Fruit fly (Drosophila melanogaster) whole organism, embryonic: ENCODE measurements around the gene ghi.
A peak's percentile ranks its signal among the peaks of the same experiment; 100 is the strongest.

ENCODE experiments used
- Antp ChIP-seq: fragments of 200-800 bp; sonication (Bioruptor generic); optimal IDR thresholded peaks from 3 replicates; lab custom pipeline; 2016; ENCODE audit warnings: missing biosample characterization, missing genetic modification characterization
- Blimp-1 ChIP-seq: fragments of 200-800 bp; sonication (Bioruptor generic); optimal IDR thresholded peaks from 3 replicates; lab custom pipeline; 2018; ENCODE audit warnings: missing biosample characterization, missing genetic modification characterization, mild to moderate bottlenecking, moderate library complexity, missing genetic modification reagents
- CG10267 ChIP-seq: fragments of 200-800 bp; sonication (Bioruptor generic); optimal IDR thresholded peaks from 2 replicates; lab custom pipeline; 2018; ENCODE audit warnings: missing biosample characterization, mild to moderate bottlenecking, missing genetic modification characterization, moderate library complexity
- CG10366 ChIP-seq: fragments of 200-800 bp; sonication (Bioruptor generic); IDR thresholded peaks from 2 replicates; pipeline ENCODE4 v1.3.6; 2022; ENCODE audit warnings: missing biosample characterization, missing genetic modification characterization
- CG10654 ChIP-seq: fragments of 200-800 bp; sonication (Bioruptor generic); optimal IDR thresholded peaks from 2 replicates; lab custom pipeline; 2016; ENCODE audit warnings: missing biosample characterization, missing genetic modification characterization
- CG13424 ChIP-seq: fragments of 200-800 bp; sonication (Bioruptor generic); optimal IDR thresholded peaks from 2 replicates; lab custom pipeline; 2019; ENCODE audit warnings: missing biosample characterization, mild to moderate bottlenecking, missing genetic modification characterization, moderate library complexity
- CG15479 ChIP-seq: fragments of 200-800 bp; sonication (Bioruptor generic); optimal IDR thresholded peaks from 3 replicates; lab custom pipeline; 2019; ENCODE audit warnings: missing biosample characterization, mild to moderate bottlenecking, missing genetic modification characterization, moderate library complexity
- CG18011 ChIP-seq: fragments of 200-800 bp; sonication (Bioruptor generic); optimal IDR thresholded peaks from 2 replicates; lab custom pipeline; 2017; ENCODE audit warnings: missing biosample characterization, missing genetic modification characterization, mild to moderate bottlenecking, moderate library complexity, missing genotype
- CG18476 ChIP-seq: fragments of 200-800 bp; sonication (Bioruptor generic); optimal IDR thresholded peaks from 2 replicates; lab custom pipeline; 2016; ENCODE audit warnings: missing biosample characterization, mild to moderate bottlenecking, missing genetic modification characterization
- CG2129 ChIP-seq: fragments of 200-800 bp; sonication (Bioruptor generic); IDR thresholded peaks from 2 replicates; pipeline ENCODE4 v1.3.6; 2022; ENCODE audit warnings: missing biosample characterization, missing genetic modification characterization; ENCODE audit not compliant: partially characterized antibody
- CG31388 ChIP-seq: fragments of 200-800 bp; sonication (Bioruptor generic); optimal IDR thresholded peaks from 2 replicates; lab custom pipeline; 2016; ENCODE audit warnings: missing biosample characterization, missing genetic modification characterization
- CG6791 ChIP-seq: fragments of 200-800 bp; sonication (Bioruptor generic); IDR thresholded peaks from 3 replicates; pipeline ENCODE4 v1.3.6; 2022; ENCODE audit warnings: missing biosample characterization, missing genetic modification characterization; ENCODE audit not compliant: partially characterized antibody
- CG7357 ChIP-seq: fragments of 200-800 bp; sonication (Bioruptor generic); IDR thresholded peaks from 3 replicates; pipeline ENCODE4 v1.3.6; 2022; ENCODE audit warnings: missing biosample characterization, missing genetic modification characterization
- CG7839 ChIP-seq: fragments of 200-800 bp; sonication (Bioruptor generic); optimal IDR thresholded peaks from 3 replicates; lab custom pipeline; 2018; ENCODE audit warnings: missing biosample characterization, mild to moderate bottlenecking, missing genetic modification characterization, moderate library complexity
- CG9876 ChIP-seq: fragments of 200-800 bp; sonication (Bioruptor generic); optimal IDR thresholded peaks from 2 replicates; lab custom pipeline; 2016; ENCODE audit warnings: missing biosample characterization, missing genetic modification characterization
- Camta ChIP-seq: fragments of 200-800 bp; sonication (Bioruptor generic); optimal IDR thresholded peaks from 2 replicates; lab custom pipeline; 2016; ENCODE audit warnings: missing biosample characterization, missing genetic modification characterization
- Elba2 ChIP-seq: fragments of 200-800 bp; sonication (Bioruptor generic); optimal IDR thresholded peaks from 3 replicates; lab custom pipeline; 2016; ENCODE audit warnings: missing biosample characterization, missing genetic modification characterization
- H15 ChIP-seq: fragments of 200-800 bp; sonication (Bioruptor generic); IDR thresholded peaks from 3 replicates; pipeline ENCODE4 v1.3.6; 2022; ENCODE audit warnings: missing biosample characterization, missing genetic modification characterization
- H2.0 ChIP-seq: fragments of 200-800 bp; sonication (Bioruptor generic); IDR thresholded peaks from 2 replicates; pipeline ENCODE4 v1.3.6; 2022; ENCODE audit warnings: missing biosample characterization, missing genetic modification characterization
- HmgD ChIP-seq: fragments of 200-800 bp; sonication (Bioruptor generic); optimal IDR thresholded peaks from 3 replicates; lab custom pipeline; 2016; ENCODE audit warnings: missing biosample characterization, missing genetic modification characterization
- Hr78 ChIP-seq, 2 experiments: fragments of 200-800 bp in 1 of 2; fragments of >200 bp in 1 of 2; sonication (Bioruptor generic) in 1 of 2; optimal IDR thresholded peaks; 2 replicates each; lab custom pipeline; 2017 to 2019; ENCODE audit warnings: missing biosample characterization in 2 of 2, missing genetic modification characterization in 2 of 2, mild to moderate bottlenecking in 1 of 2, moderate library complexity in 1 of 2
- Jarid2 ChIP-seq: fragments of 200-800 bp; sonication (Bioruptor generic); optimal IDR thresholded peaks from 3 replicates; lab custom pipeline; 2017; ENCODE audit warnings: mild to moderate bottlenecking, missing biosample characterization, missing genetic modification reagents, missing genetic modification characterization
- Lim3 ChIP-seq: fragments of 200-800 bp; sonication (Bioruptor generic); IDR thresholded peaks from 2 replicates; pipeline ENCODE4 v1.3.6; 2022; ENCODE audit warnings: missing biosample characterization, missing genetic modification characterization
- MTF-1 ChIP-seq: fragments of 200-800 bp; sonication (Bioruptor generic); optimal IDR thresholded peaks from 2 replicates; lab custom pipeline; 2018; ENCODE audit warnings: missing biosample characterization, mild to moderate bottlenecking, missing genetic modification characterization, borderline replicate concordance
- Myb ChIP-seq: fragments of 200-800 bp; sonication (Bioruptor generic); optimal IDR thresholded peaks from 2 replicates; lab custom pipeline; 2016; ENCODE audit warnings: missing biosample characterization, missing genetic modification characterization
- NFAT ChIP-seq: fragments of 200-800 bp; sonication (Bioruptor generic); IDR thresholded peaks from 2 replicates; pipeline ENCODE4 v1.3.6; 2022; ENCODE audit warnings: missing biosample characterization, missing genetic modification characterization
- Sox102F ChIP-seq: fragments of 200-800 bp; sonication (Bioruptor generic); optimal IDR thresholded peaks from 2 replicates; lab custom pipeline; 2018; ENCODE audit warnings: missing biosample characterization, mild to moderate bottlenecking, missing genetic modification characterization, moderate library complexity
- Spps ChIP-seq: fragments of 200-800 bp; sonication (Bioruptor generic); optimal IDR thresholded peaks from 2 replicates; lab custom pipeline; 2018; ENCODE audit warnings: missing biosample characterization, mild to moderate bottlenecking, missing genetic modification characterization
- ash1 ChIP-seq: fragments of 200-800 bp; sonication (Bioruptor generic); optimal IDR thresholded peaks from 2 replicates; lab custom pipeline; 2018; ENCODE audit warnings: missing biosample characterization, mild to moderate bottlenecking, missing genetic modification characterization
- bcd ChIP-seq: fragments of 200-800 bp; sonication (Bioruptor generic); optimal IDR thresholded peaks from 2 replicates; lab custom pipeline; 2017; ENCODE audit warnings: missing biosample characterization, mild to moderate bottlenecking, missing genetic modification characterization
- bigmax ChIP-seq: fragments of 200-800 bp; sonication (Bioruptor generic); optimal IDR thresholded peaks from 2 replicates; lab custom pipeline; 2018; ENCODE audit warnings: missing biosample characterization, mild to moderate bottlenecking, missing genetic modification characterization
- da ChIP-seq: fragments of 200-800 bp; sonication (Bioruptor generic); optimal IDR thresholded peaks from 2 replicates; lab custom pipeline; 2016; ENCODE audit warnings: missing biosample characterization, missing genetic modification characterization
- gfzf ChIP-seq: fragments of 200-800 bp; sonication (Bioruptor generic); optimal IDR thresholded peaks from 2 replicates; lab custom pipeline; 2016; ENCODE audit warnings: missing biosample characterization, mild to moderate bottlenecking, missing genetic modification characterization, moderate library complexity
- gsb ChIP-seq: fragments of 200-800 bp; sonication (Bioruptor generic); IDR thresholded peaks from 2 replicates; pipeline ENCODE4 v1.3.6; 2022; ENCODE audit warnings: missing biosample characterization, missing genetic modification characterization
- hbn ChIP-seq: fragments of 200-800 bp; sonication (Bioruptor generic); IDR thresholded peaks from 2 replicates; pipeline ENCODE4 v1.3.6; 2022; ENCODE audit warnings: missing biosample characterization, missing genetic modification characterization; ENCODE audit not compliant: partially characterized antibody
- her ChIP-seq: fragments of 200-800 bp; sonication (Bioruptor generic); optimal IDR thresholded peaks from 2 replicates; lab custom pipeline; 2016; ENCODE audit warnings: missing biosample characterization, missing genetic modification characterization
- jing ChIP-seq: fragments of 200-800 bp; sonication (Bioruptor generic); optimal IDR thresholded peaks from 2 replicates; lab custom pipeline; 2018; ENCODE audit warnings: missing biosample characterization, mild to moderate bottlenecking, missing genetic modification characterization
- lab ChIP-seq: fragments of 200-800 bp; sonication (Bioruptor generic); optimal IDR thresholded peaks from 3 replicates; lab custom pipeline; 2017; ENCODE audit warnings: missing biosample characterization, missing genetic modification characterization, mild to moderate bottlenecking, moderate library complexity, missing genetic modification reagents
- lmd ChIP-seq: fragments of 200-800 bp; sonication (Bioruptor generic); IDR thresholded peaks from 2 replicates; pipeline ENCODE4 v1.3.6; 2022; ENCODE audit warnings: missing biosample characterization, missing genetic modification characterization
- pan ChIP-seq, 4 experiments: fragments of >200 bp in 3 of 4; fragments of 200-800 bp in 1 of 4; sonication (Bioruptor generic) in 1 of 4; optimal IDR thresholded peaks in 3 of 4; IDR thresholded peaks in 1 of 4; 2 replicates each; pipeline versions ENCODE4 v1.3.6 to Lab custom; 2017 to 2022; ENCODE audit warnings: missing biosample characterization in 2 of 4, missing genetic modification characterization in 2 of 4, mixed read lengths in 1 of 4
- pfk ChIP-seq: fragments of 200-800 bp; sonication (Bioruptor generic); optimal IDR thresholded peaks from 2 replicates; lab custom pipeline; 2018; ENCODE audit warnings: missing biosample characterization, mild to moderate bottlenecking, missing genetic modification characterization, moderate library complexity
- sens-2 ChIP-seq: fragments of 200-800 bp; sonication (Bioruptor generic); IDR thresholded peaks from 2 replicates; pipeline ENCODE4 v1.3.6; 2022; ENCODE audit warnings: missing biosample characterization, missing genetic modification characterization
- seq ChIP-seq: fragments of 200-800 bp; sonication (Bioruptor generic); IDR thresholded peaks from 2 replicates; pipeline ENCODE4 v1.3.6; 2022; ENCODE audit warnings: missing biosample characterization, missing genetic modification characterization
- sr ChIP-seq: fragments of 200-800 bp; sonication (Bioruptor generic); IDR thresholded peaks from 3 replicates; pipeline ENCODE4 v1.3.6; 2022; ENCODE audit warnings: missing biosample characterization, missing genetic modification characterization
- tgo ChIP-seq: fragments of 200-800 bp; sonication (Bioruptor generic); IDR thresholded peaks from 3 replicates; pipeline ENCODE4 v1.3.6; 2022; ENCODE audit warnings: missing biosample characterization, missing genetic modification characterization
- tio ChIP-seq: fragments of 200-800 bp; sonication (Bioruptor generic); optimal IDR thresholded peaks from 2 replicates; lab custom pipeline; 2017; ENCODE audit warnings: missing biosample characterization, missing genetic modification characterization, inconsistent platforms
- tll ChIP-seq, 2 experiments: fragments of 200-800 bp in 1 of 2; fragments of >200 bp in 1 of 2; sonication (Bioruptor generic) in 1 of 2; optimal IDR thresholded peaks; 2 replicates each; lab custom pipeline; 2017 to 2019; ENCODE audit warnings: missing biosample characterization in 2 of 2, missing genetic modification characterization in 2 of 2, mild to moderate bottlenecking in 1 of 2, moderate library complexity in 1 of 2
- ttk ChIP-seq: fragments of 200-800 bp; sonication (Bioruptor generic); IDR thresholded peaks from 2 replicates; pipeline ENCODE4 v2.1.2; 2022; ENCODE audit warnings: missing biosample characterization, missing genetic modification characterization
- wor ChIP-seq: fragments of 200-800 bp; sonication (Bioruptor generic); IDR thresholded peaks from 2 replicates; pipeline ENCODE4 v1.3.6; 2022; ENCODE audit warnings: missing biosample characterization, missing genetic modification characterization

Gene ghi

dm6 chr3L:9457619-9458092 is 6.0 kb downstream of the ghi start, which contains the start of gene CG3437 (continued):
- TF ChIP-seq lab (GFP tag; lab: Kevin White, UChicago): peak; percentile 100
- TF ChIP-seq CG9876 (GFP tag; lab: Kevin White, UChicago): peak; percentile 97
- TF ChIP-seq gfzf: peak; percentile 39
- 0 out of 2 replicates have a peak, but pooled peaks have one; percentile 11 for TF ChIP-seq CG2129 (GFP tag; lab: Robert Waterston, UW)
- peak; percentile 99 for TF ChIP-seq Sox102F (GFP tag; lab: Kevin White, UChicago)
- no peak for TF ChIP-seq CG6791 (GFP tag; lab: Robert Waterston, UW)
- TF ChIP-seq wor (GFP tag; lab: Robert Waterston, UW): peak; percentile 97
- peak; percentile 99 for TF ChIP-seq lmd (GFP tag; lab: Robert Waterston, UW)
- peak; percentile 99 for TF ChIP-seq ttk (GFP tag; lab: Robert Waterston, UW)
- peak; percentile 97 for TF ChIP-seq jing
- peak; percentile 98 for TF ChIP-seq tio
- peak; percentile 97 for TF ChIP-seq Blimp-1 (GFP tag; lab: Kevin White, UChicago)
- peak; percentile 99 for TF ChIP-seq seq (GFP tag; lab: Robert Waterston, UW)
- peak; percentile 93 for TF ChIP-seq CG18011 (GFP tag; lab: Kevin White, UChicago)
- TF ChIP-seq Antp (GFP tag; lab: Kevin White, UChicago): peak; percentile 99
- peak; percentile 99 for TF ChIP-seq sens-2 (GFP tag; lab: Robert Waterston, UW)
- peak; percentile 98 for TF ChIP-seq CG18476 (GFP tag; lab: Kevin White, UChicago)
- peak; percentile 59 for TF ChIP-seq CG15479 (GFP tag; lab: Kevin White, UChicago)
- TF ChIP-seq CG10654 (GFP tag; lab: Kevin White, UChicago): peak; percentile 98
- peak; percentile 99 for TF ChIP-seq NFAT
- peak; percentile 99 for TF ChIP-seq CG13424 (tag; lab: Kevin White, UChicago)
- TF ChIP-seq CG10267 (tag; lab: Kevin White, UChicago): peak; percentile 94
- peak; percentile 99 for TF ChIP-seq gsb (GFP tag; lab: Robert Waterston, UW)
- peak; percentile 97 for TF ChIP-seq HmgD (GFP tag; lab: Kevin White, UChicago)
- peak; percentile 95 for TF ChIP-seq da (GFP tag; lab: Kevin White, UChicago)
- peak; percentile 96 for TF ChIP-seq her (GFP tag; lab: Kevin White, UChicago)
- no peak for TF ChIP-seq pan (optimal IDR thresholded peaks at IDR 0.05; lab: Kevin White, UChicago)
- peak in 1 of 2 experiments; percentile 99 for TF ChIP-seq pan (GFP tag; optimal IDR thresholded peaks at IDR 0.05 in 1 of 2, IDR thresholded peaks at IDR 0.05 in 1 of 2)
- TF ChIP-seq ash1 (GFP tag; lab: Kevin White, UChicago): peak; percentile 96
- peak; percentile 100 for TF ChIP-seq H15 (GFP tag; lab: Robert Waterston, UW)
- peak in 1 of 2 experiments; percentile 84 for TF ChIP-seq tll (GFP tag; optimal IDR thresholded peaks at IDR 0.05; lab: Kevin White, UChicago)
- peak; percentile 99 for TF ChIP-seq H2.0
- peak; percentile 97 for TF ChIP-seq MTF-1 (GFP tag; lab: Kevin White, UChicago)
- TF ChIP-seq CG10366: peak; percentile 99
- TF ChIP-seq Camta: peak; percentile 97
- no peak; the same call in 1 of the 2 replicates for TF ChIP-seq hbn (GFP tag; lab: Robert Waterston, UW)
- peak; percentile 96 for TF ChIP-seq Spps
- TF ChIP-seq tgo (GFP tag; lab: Robert Waterston, UW): peak; percentile 99
- peak; percentile 53 for TF ChIP-seq Elba2 (GFP tag; lab: Kevin White, UChicago)
- peak; percentile 92 for TF ChIP-seq Myb (GFP tag; lab: Kevin White, UChicago)
- peak; percentile 99 for TF ChIP-seq CG7839 (tag; lab: Kevin White, UChicago)
- peak in 1 of 2 experiments; percentile 86 for TF ChIP-seq Hr78 (GFP tag; optimal IDR thresholded peaks at IDR 0.05; lab: Kevin White, UChicago)
- peak; percentile 94 for TF ChIP-seq CG31388
- peak; percentile 97 for TF ChIP-seq Lim3 (GFP tag; lab: Robert Waterston, UW)
- TF ChIP-seq pfk (GFP tag; lab: Kevin White, UChicago): peak; percentile 79
- peak; percentile 77 for TF ChIP-seq bigmax (GFP tag; lab: Kevin White, UChicago)
- peak; percentile 99 for TF ChIP-seq bcd (GFP tag; lab: Kevin White, UChicago)
- peak; percentile 99 for TF ChIP-seq Jarid2
- peak; percentile 98 for TF ChIP-seq sr
- TF ChIP-seq CG7357 (GFP tag; lab: Robert Waterston, UW): peak; percentile 97
